Worm (Caenorhabditis elegans) whole organism, L1 larva: ENCODE results near the gene unc-78.
A peak's percentile ranks its signal among the peaks of the same experiment; 100 is the strongest.

ENCODE experiments used
- C04F5.9 ChIP-seq: sonication (generic microtip); optimal IDR thresholded peaks from 2 replicates; lab custom pipeline; 2016; ENCODE audit warnings: missing genetic modification characterization, missing compliant biosample characterization
- C16A3.4 ChIP-seq: fragments of 150-350 bp; optimal IDR thresholded peaks from 2 replicates; lab custom pipeline; 2014; ENCODE audit warnings: missing biosample characterization, missing genetic modification characterization
- C34B4.2 ChIP-seq: sonication (generic microtip); optimal IDR thresholded peaks from 2 replicates; lab custom pipeline; 2017; ENCODE audit warnings: mild to moderate bottlenecking, missing genetic modification characterization, missing compliant biosample characterization
- F16B12.6 ChIP-seq: fragments of 150-350 bp; optimal IDR thresholded peaks from 2 replicates; lab custom pipeline; 2014; ENCODE audit warnings: missing biosample characterization, missing genetic modification characterization
- alr-1 ChIP-seq: fragments of 200-800 bp; sonication (Bioruptor generic); optimal IDR thresholded peaks from 2 replicates; lab custom pipeline; 2018; ENCODE audit warnings: borderline replicate concordance, mild to moderate bottlenecking, missing genetic modification characterization, missing compliant biosample characterization
- aly-2 ChIP-seq: fragments of 150-350 bp; optimal IDR thresholded peaks from 2 replicates; lab custom pipeline; 2014; ENCODE audit warnings: missing biosample characterization, missing genetic modification characterization
- ama-1 ChIP-seq: fragments of 150-350 bp; optimal IDR thresholded peaks from 2 replicates; lab custom pipeline; 2014
- ceh-8 ChIP-seq: fragments of 200-800 bp; sonication (Bioruptor generic); optimal IDR thresholded peaks from 2 replicates; lab custom pipeline; 2018; ENCODE audit warnings: mild to moderate bottlenecking, missing genetic modification characterization, moderate library complexity, missing compliant biosample characterization
- ceh-82 ChIP-seq, 3 experiments: fragments of 150-350 bp in 1 of 3; sonication (generic microtip) in 2 of 3; optimal IDR thresholded peaks; 2 replicates each; lab custom pipeline; 2014 to 2017; ENCODE audit warnings: missing biosample characterization in 3 of 3, missing genetic modification characterization in 3 of 3
- ceh-88 ChIP-seq: fragments of 200-800 bp; sonication (Bioruptor generic); IDR thresholded peaks from 2 replicates; pipeline ENCODE4 v1.3.6; 2022; ENCODE audit warnings: missing genetic modification characterization, missing compliant biosample characterization
- ceh-90 ChIP-seq: sonication (generic microtip); optimal IDR thresholded peaks from 2 replicates; lab custom pipeline; 2016; ENCODE audit warnings: missing genetic modification characterization, missing compliant biosample characterization
- dpl-1 ChIP-seq, 3 experiments: fragments of 150-350 bp in 2 of 3; sonication (generic microtip) in 1 of 3; optimal IDR thresholded peaks; 2 replicates each; lab custom pipeline; 2014 to 2017; ENCODE audit warnings: missing biosample characterization in 3 of 3, missing genetic modification characterization in 3 of 3, missing genetic modification reagents in 3 of 3
- efl-1 ChIP-seq, 4 experiments: fragments of 150-350 bp; optimal IDR thresholded peaks in 3 of 4; peaks in 1 of 4; 1 replicate in 1 of 4; 2 replicates in 3 of 4; lab custom pipeline; 2014; ENCODE audit warnings: missing biosample characterization in 2 of 4, missing genetic modification characterization in 2 of 4, missing genetic modification reagents in 2 of 4
- efl-3 ChIP-seq: fragments of 200-800 bp; sonication (Bioruptor generic); optimal IDR thresholded peaks from 2 replicates; lab custom pipeline; 2018; ENCODE audit warnings: mild to moderate bottlenecking, missing genetic modification characterization, missing compliant biosample characterization
- egl-13 ChIP-seq: sonication (generic microtip); optimal IDR thresholded peaks from 2 replicates; lab custom pipeline; 2016; ENCODE audit warnings: missing genotype, missing genetic modification reagents, missing genetic modification characterization, missing compliant biosample characterization
- egl-27 ChIP-seq, 2 experiments: fragments of 150-350 bp in 1 of 2; sonication (generic microtip); optimal IDR thresholded peaks; 3 replicates each; lab custom pipeline; 2017 to 2018; ENCODE audit warnings: missing biosample characterization in 2 of 2, missing genetic modification characterization in 2 of 2, missing genetic modification reagents in 2 of 2
- elt-2 ChIP-seq: sonication (generic microtip); optimal IDR thresholded peaks from 2 replicates; lab custom pipeline; 2016; ENCODE audit warnings: missing genetic modification characterization, mild to moderate bottlenecking, inconsistent platforms, missing compliant biosample characterization, missing genetic modification reagents
- elt-3 ChIP-seq, 6 experiments: fragments of 150-350 bp in 1 of 6; sonication (generic microtip); optimal IDR thresholded peaks; 2 replicates each; lab custom pipeline; 2017 to 2018; ENCODE audit warnings: missing biosample characterization in 6 of 6, missing genetic modification characterization in 6 of 6, inconsistent platforms in 1 of 6
- ets-5 ChIP-seq: fragments of 200-800 bp; sonication (Bioruptor generic); IDR thresholded peaks from 2 replicates; pipeline ENCODE4 v1.3.6; 2022; ENCODE audit warnings: missing genetic modification characterization, missing compliant biosample characterization
- fkh-10 ChIP-seq: sonication (generic microtip); optimal IDR thresholded peaks from 2 replicates; lab custom pipeline; 2017; ENCODE audit warnings: missing biosample characterization, missing genetic modification reagents, missing genetic modification characterization
- fkh-4 ChIP-seq: sonication (generic microtip); optimal IDR thresholded peaks from 2 replicates; lab custom pipeline; 2016; ENCODE audit warnings: missing compliant biosample characterization, missing genetic modification characterization, borderline replicate concordance
- fkh-8 ChIP-seq: sonication (generic microtip); optimal IDR thresholded peaks from 2 replicates; lab custom pipeline; 2016; ENCODE audit warnings: mild to moderate bottlenecking, missing genetic modification characterization, missing compliant biosample characterization
- grh-1 ChIP-seq: fragments of 200-800 bp; sonication (Bioruptor generic); IDR thresholded peaks from 2 replicates; pipeline ENCODE4 v1.3.6; 2022; ENCODE audit warnings: missing genetic modification reagents, missing genetic modification characterization, missing compliant biosample characterization
- irx-1 ChIP-seq: sonication (generic microtip); optimal IDR thresholded peaks from 2 replicates; lab custom pipeline; 2016; ENCODE audit warnings: missing genetic modification characterization, missing compliant biosample characterization
- isw-1 ChIP-seq: fragments of 200-800 bp; sonication (Bioruptor generic); IDR thresholded peaks from 2 replicates; pipeline ENCODE4 v1.3.6; 2022; ENCODE audit warnings: missing genetic modification characterization, missing compliant biosample characterization
- jun-1 ChIP-seq: fragments of 150-350 bp; optimal IDR thresholded peaks from 2 replicates; lab custom pipeline; 2014; ENCODE audit warnings: missing biosample characterization, missing genetic modification reagents, missing genetic modification characterization
- lin-13 ChIP-seq: fragments of 150-350 bp; optimal IDR thresholded peaks from 2 replicates; lab custom pipeline; 2014; ENCODE audit warnings: missing biosample characterization, missing genetic modification reagents, missing genetic modification characterization
- lin-15B ChIP-seq: fragments of 150-350 bp; sonication (generic microtip); optimal IDR thresholded peaks from 3 replicates; lab custom pipeline; 2014; ENCODE audit warnings: missing biosample characterization, missing genetic modification characterization
- lir-3 ChIP-seq: sonication (generic microtip); optimal IDR thresholded peaks from 2 replicates; lab custom pipeline; 2016; ENCODE audit warnings: mild to moderate bottlenecking, missing genetic modification characterization, moderate library complexity, missing compliant biosample characterization; ENCODE audit not compliant: poor library complexity
- lsy-2 ChIP-seq, 2 experiments: fragments of 150-350 bp; optimal IDR thresholded peaks; 2 replicates each; lab custom pipeline; 2014; ENCODE audit warnings: missing biosample characterization in 2 of 2, missing genetic modification characterization in 2 of 2
- mab-9 ChIP-seq: fragments of 200-800 bp; sonication (Bioruptor generic); IDR thresholded peaks from 2 replicates; pipeline ENCODE4 v1.3.6; 2022; ENCODE audit warnings: missing genetic modification reagents, missing genetic modification characterization, missing compliant biosample characterization
- mdl-1 ChIP-seq, 2 experiments: fragments of 150-350 bp; optimal IDR thresholded peaks; 2 replicates each; lab custom pipeline; 2014 to 2017; ENCODE audit warnings: missing biosample characterization in 2 of 2, missing genetic modification characterization in 2 of 2, inconsistent platforms in 1 of 2
- nhr-11 ChIP-seq: fragments of 150-350 bp; optimal IDR thresholded peaks from 2 replicates; lab custom pipeline; 2014; ENCODE audit warnings: missing biosample characterization, missing genetic modification characterization
- nhr-12 ChIP-seq: sonication (generic microtip); optimal IDR thresholded peaks from 2 replicates; lab custom pipeline; 2017; ENCODE audit warnings: missing biosample characterization, missing genetic modification characterization
- nhr-19 ChIP-seq: fragments of 200-800 bp; sonication (Bioruptor generic); conservative IDR thresholded peaks from 2 replicates; pipeline ENCODE4 v1.3.6; 2022; ENCODE audit warnings: missing genetic modification characterization, missing compliant biosample characterization
- nhr-20 ChIP-seq: sonication (generic microtip); optimal IDR thresholded peaks from 2 replicates; lab custom pipeline; 2016; ENCODE audit warnings: mild to moderate bottlenecking, missing genetic modification characterization, missing compliant biosample characterization
- nhr-28 ChIP-seq: fragments of 150-350 bp; optimal IDR thresholded peaks from 2 replicates; lab custom pipeline; 2014; ENCODE audit warnings: missing biosample characterization, missing genetic modification characterization
- nhr-47 ChIP-seq: sonication (generic microtip); optimal IDR thresholded peaks from 2 replicates; lab custom pipeline; 2016; ENCODE audit warnings: mild to moderate bottlenecking, missing genetic modification characterization, moderate library complexity, missing compliant biosample characterization
- nhr-77 ChIP-seq: fragments of 150-350 bp; optimal IDR thresholded peaks from 2 replicates; lab custom pipeline; 2014; ENCODE audit warnings: missing biosample characterization, missing genetic modification characterization
- nhr-85 ChIP-seq: sonication (generic microtip); peaks from one replicate; lab custom pipeline; 2016; ENCODE audit warnings: missing genetic modification characterization, inconsistent platforms, missing compliant biosample characterization
- nhr-90 ChIP-seq: sonication (generic microtip); optimal IDR thresholded peaks from 2 replicates; lab custom pipeline; 2016; ENCODE audit warnings: mild to moderate bottlenecking, missing genetic modification characterization, missing compliant biosample characterization; ENCODE audit not compliant: poor library complexity
- pag-3 ChIP-seq: sonication (generic microtip); optimal IDR thresholded peaks from 2 replicates; lab custom pipeline; 2017; ENCODE audit warnings: missing genetic modification characterization, mild to moderate bottlenecking, missing compliant biosample characterization, antibody characterized with exemption, borderline replicate concordance; ENCODE audit not compliant: insufficient read depth
- pax-3 ChIP-seq: fragments of 200-800 bp; sonication (Bioruptor generic); optimal IDR thresholded peaks from 2 replicates; lab custom pipeline; 2018; ENCODE audit warnings: mild to moderate bottlenecking, missing genetic modification characterization, moderate library complexity, missing compliant biosample characterization
- pqm-1 ChIP-seq: sonication (generic microtip); optimal IDR thresholded peaks from 3 replicates; lab custom pipeline; 2017; ENCODE audit warnings: missing biosample characterization, missing genetic modification characterization
- snpc-4 ChIP-seq: fragments of 150-350 bp; optimal IDR thresholded peaks from 2 replicates; lab custom pipeline; 2014; ENCODE audit warnings: missing biosample characterization, missing genetic modification characterization
- sox-4 ChIP-seq: sonication (generic microtip); optimal IDR thresholded peaks from 2 replicates; lab custom pipeline; 2016; ENCODE audit warnings: missing genetic modification characterization, missing compliant biosample characterization
- sptf-1 ChIP-seq: fragments of 150-350 bp; optimal IDR thresholded peaks from 2 replicates; lab custom pipeline; 2014; ENCODE audit warnings: missing biosample characterization, missing genetic modification characterization
- swsn-7 ChIP-seq: sonication (generic microtip); optimal IDR thresholded peaks from 2 replicates; lab custom pipeline; 2016; ENCODE audit warnings: missing genetic modification characterization, missing compliant biosample characterization
- tbx-2 ChIP-seq: sonication (generic microtip); optimal IDR thresholded peaks from 2 replicates; lab custom pipeline; 2016; ENCODE audit warnings: missing genetic modification characterization, missing compliant biosample characterization
- unc-86 ChIP-seq: sonication (generic microtip); optimal IDR thresholded peaks from 2 replicates; lab custom pipeline; 2016; ENCODE audit warnings: missing genetic modification characterization, missing compliant biosample characterization
- ztf-11 ChIP-seq, 2 experiments: sonication (generic microtip); optimal IDR thresholded peaks; 2 replicates each; lab custom pipeline; 2016 to 2017; ENCODE audit warnings: missing genetic modification characterization in 2 of 2, missing biosample characterization in 1 of 2, missing compliant biosample characterization in 1 of 2
- ztf-4 ChIP-seq: fragments of 150-350 bp; optimal IDR thresholded peaks from 2 replicates; lab custom pipeline; 2014; ENCODE audit warnings: missing biosample characterization, missing genetic modification characterization

The unc-78 gene

DNA sequence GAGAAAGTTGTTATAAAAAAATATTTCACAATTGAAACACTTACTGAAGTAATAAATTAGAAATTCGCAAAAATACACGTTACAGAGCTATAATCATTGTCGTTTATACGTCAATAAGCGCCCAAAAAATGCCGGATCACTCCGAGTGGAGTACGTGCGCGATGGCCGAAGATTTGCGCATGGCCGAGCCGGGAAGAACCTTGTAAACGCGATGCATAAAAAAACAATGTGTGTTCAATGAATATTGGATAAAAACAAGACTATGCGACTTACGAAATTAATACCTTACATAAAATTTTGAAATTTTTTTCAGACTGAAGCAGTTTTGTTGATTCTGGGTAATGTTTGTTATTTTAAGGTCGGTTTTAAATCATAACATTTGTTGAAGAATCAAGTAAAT is 32.3 kb downstream of the unc-78 start, which contains the start of gene sorf-1 (continued):
- TF ChIP-seq aly-2 (tag; lab: Kevin White, UChicago) = no peak
- TF ChIP-seq ztf-4 (tag; lab: Kevin White, UChicago) = no peak
- peak; percentile 18 for TF ChIP-seq irx-1 (tag; lab: Kevin White, UChicago)
- TF ChIP-seq fkh-4 = peak; percentile 52
- TF ChIP-seq ztf-11 (tag; optimal IDR thresholded peaks at IDR 0.05; lab: Kevin White, UChicago) = peak in 1 of 2 experiments; percentile 56
- TF ChIP-seq pag-3 (tag; lab: Kevin White, UChicago) = no peak
- TF ChIP-seq efl-1 (optimal IDR thresholded peaks at IDR 0.05; lab: Kevin White, UChicago) = peak; percentile 6 to 11
- peak in 1 of 2 experiments; percentile 74 for TF ChIP-seq efl-1 (GFP tag; optimal IDR thresholded peaks at IDR 0.05 in 1 of 2; lab: Kevin White, UChicago)
- TF ChIP-seq jun-1 = no peak
- no peak for TF ChIP-seq unc-86
- peak; percentile 80 for TF ChIP-seq nhr-85
- TF ChIP-seq lsy-2 (tag; optimal IDR thresholded peaks at IDR 0.05; lab: Kevin White, UChicago) = peak in 1 of 2 experiments; percentile 23
- TF ChIP-seq elt-2 (tag; lab: Kevin White, UChicago) = no peak
- TF ChIP-seq mdl-1 (tag; optimal IDR thresholded peaks at IDR 0.05; lab: Kevin White, UChicago) = no peak
- peak; percentile 49 for TF ChIP-seq nhr-20
- no peak for TF ChIP-seq ets-5
- TF ChIP-seq efl-3 = no peak
- no peak for TF ChIP-seq C34B4.2 (tag; lab: Kevin White, UChicago)
- TF ChIP-seq elt-3 (tag; optimal IDR thresholded peaks at IDR 0.05; lab: Kevin White, UChicago) = no peak
- TF ChIP-seq snpc-4 (tag; lab: Kevin White, UChicago) = no peak
- TF ChIP-seq nhr-28 (tag; lab: Kevin White, UChicago) = no peak
- peak; percentile 54 for TF ChIP-seq swsn-7 (tag; lab: Kevin White, UChicago)
- peak; percentile 41 for TF ChIP-seq nhr-19 (GFP tag; lab: Robert Waterston, UW)
- no peak for TF ChIP-seq nhr-11 (tag; lab: Kevin White, UChicago)
- TF ChIP-seq ceh-8 = no peak
- TF ChIP-seq nhr-77 = no peak
- TF ChIP-seq egl-27 (tag; optimal IDR thresholded peaks at IDR 0.05; lab: Kevin White, UChicago) = no peak
- TF ChIP-seq ceh-90 (tag; lab: Kevin White, UChicago) = peak; percentile 47
- no peak for TF ChIP-seq pax-3 (tag; lab: Kevin White, UChicago)
- no peak for TF ChIP-seq sox-4 (tag; lab: Kevin White, UChicago)
- no peak for TF ChIP-seq F16B12.6
- TF ChIP-seq C16A3.4 = peak; percentile 30
- TF ChIP-seq ceh-82 (tag; optimal IDR thresholded peaks at IDR 0.05; lab: Kevin White, UChicago) = no peak
- no peak for TF ChIP-seq sptf-1 (tag; lab: Kevin White, UChicago)
- TF ChIP-seq nhr-12 (tag; lab: Kevin White, UChicago) = no peak
- TF ChIP-seq lin-13 (GFP tag; lab: Kevin White, UChicago) = no peak
- TF ChIP-seq mab-9 = no peak
- no peak for TF ChIP-seq grh-1
- peak; percentile 56 for TF ChIP-seq tbx-2 (tag; lab: Kevin White, UChicago)
- no peak for TF ChIP-seq ceh-88 (GFP tag; lab: Robert Waterston, UW)
- no peak for TF ChIP-seq alr-1
- TF ChIP-seq C04F5.9 (tag; lab: Kevin White, UChicago) = peak; percentile 18
- TF ChIP-seq ama-1 (lab: Kevin White, UChicago) = no peak
- no peak for TF ChIP-seq pqm-1 (tag; lab: Kevin White, UChicago)
- peak in 2 of 3 experiments; percentile 22 to 46 for TF ChIP-seq dpl-1 (GFP tag; optimal IDR thresholded peaks at IDR 0.05; lab: Kevin White, UChicago)
- peak; percentile 77 for TF ChIP-seq lir-3 (tag; lab: Kevin White, UChicago)
- TF ChIP-seq lin-15B (tag; lab: Kevin White, UChicago) = no peak
- TF ChIP-seq fkh-10 (GFP tag; lab: Kevin White, UChicago) = no peak
- no peak; the same call in 1 of the 2 replicates for TF ChIP-seq isw-1 (GFP tag; lab: Robert Waterston, UW)
- peak; percentile 58 for TF ChIP-seq nhr-47 (tag; lab: Kevin White, UChicago)
- TF ChIP-seq nhr-90 (tag; lab: Kevin White, UChicago) = peak; percentile 46
- peak; percentile 42 for TF ChIP-seq fkh-8 (tag; lab: Kevin White, UChicago)
- TF ChIP-seq egl-13 (tag; lab: Kevin White, UChicago) = peak; percentile 11
